Fruit fly (Drosophila melanogaster) whole organism, wandering third instar larva: ENCODE results near the gene CG31097.

Experiments
- Jra ChIP-seq: sonication (Bioruptor generic); optimal IDR thresholded peaks from 2 replicates; lab custom pipeline; 2016; ENCODE audit warnings: missing biosample characterization, missing genetic modification characterization
- Mio ChIP-seq: sonication (Bioruptor generic); optimal IDR thresholded peaks from 2 replicates; lab custom pipeline; 2016; ENCODE audit warnings: missing biosample characterization, missing genetic modification characterization
- pan ChIP-seq: fragments of >200 bp; optimal IDR thresholded peaks from 2 replicates; lab custom pipeline; 2017

- TF ChIP-seq pan (lab: Kevin White, UChicago) = no peak
- no peak for TF ChIP-seq Jra (GFP tag; lab: Kevin White, UChicago)
- no peak for TF ChIP-seq Mio
Observed at dm6 chr3R:25292864-25293284, 4.7 kb downstream of the CG31097 start, which contains the start of gene CG31098.
